Fruit fly (Drosophila melanogaster) whole organism, prepupa: ENCODE measurements around the gene Rab14.
A peak's percentile ranks its signal among the peaks of the same experiment; 100 is the strongest.

ENCODE experiments used
- Blimp-1 ChIP-seq: fragments of 200-800 bp; sonication (Bioruptor generic); optimal IDR thresholded peaks from 3 replicates; lab custom pipeline; 2017; ENCODE audit warnings: missing biosample characterization, missing genetic modification characterization, mild to moderate bottlenecking, moderate library complexity, missing genetic modification reagents
- Eip78C ChIP-seq: fragments of 200-800 bp; sonication (Bioruptor generic); peaks from one replicate; lab custom pipeline; 2016; ENCODE audit warnings: missing biosample characterization, missing genetic modification characterization

- TF ChIP-seq Blimp-1 (GFP tag; lab: Kevin White, UChicago): no peak
- TF ChIP-seq Eip78C (GFP tag; lab: Kevin White, UChicago): peak; percentile 56
Observed at dm6 chr2L:14350587-14350986, 4.4 kb upstream of the Rab14 start.
